Fruit fly (Drosophila melanogaster) whole organism, embryonic: Measurements from ENCODE around the gene Ufsp2.

Source experiments
- ATbp ChIP-seq: fragments of 200-800 bp; sonication (Bioruptor generic); optimal IDR thresholded peaks from 2 replicates; lab custom pipeline; 2017; ENCODE audit warnings: missing biosample characterization, mild to moderate bottlenecking, missing genetic modification characterization, missing genetic modification reagents
- C15 ChIP-seq: fragments of 200-800 bp; sonication (Bioruptor generic); IDR thresholded peaks from 3 replicates; pipeline ENCODE4 v1.3.6; 2022; ENCODE audit warnings: missing biosample characterization, missing genetic modification characterization
- CG10147 ChIP-seq: fragments of 200-800 bp; sonication (Bioruptor generic); optimal IDR thresholded peaks from 2 replicates; lab custom pipeline; 2019; ENCODE audit warnings: missing biosample characterization, mild to moderate bottlenecking, missing genetic modification characterization, moderate library complexity
- CG10366 ChIP-seq: fragments of 200-800 bp; sonication (Bioruptor generic); IDR thresholded peaks from 2 replicates; pipeline ENCODE4 v1.3.6; 2022; ENCODE audit warnings: missing biosample characterization, missing genetic modification characterization
- CG11456 ChIP-seq: fragments of 200-800 bp; sonication (Bioruptor generic); IDR thresholded peaks from 3 replicates; pipeline ENCODE4 v1.3.6; 2022; ENCODE audit warnings: missing biosample characterization, missing genetic modification characterization
- CG12104 ChIP-seq: fragments of 200-800 bp; sonication (Bioruptor generic); optimal IDR thresholded peaks from 3 replicates; lab custom pipeline; 2016; ENCODE audit warnings: missing biosample characterization, missing genetic modification characterization
- CG12769 ChIP-seq: fragments of 200-800 bp; sonication (Bioruptor generic); optimal IDR thresholded peaks from 2 replicates; lab custom pipeline; 2019; ENCODE audit warnings: missing biosample characterization, mild to moderate bottlenecking, missing genetic modification characterization, moderate library complexity
- CG13123 ChIP-seq: fragments of 200-800 bp; sonication (Bioruptor generic); optimal IDR thresholded peaks from 2 replicates; lab custom pipeline; 2016; ENCODE audit warnings: missing biosample characterization, missing genetic modification characterization
- CG13287 ChIP-seq: fragments of 200-800 bp; sonication (Bioruptor generic); IDR thresholded peaks from 2 replicates; pipeline ENCODE4 v1.3.6; 2022; ENCODE audit warnings: missing biosample characterization, missing genetic modification characterization; ENCODE audit not compliant: partially characterized antibody
- CG15479 ChIP-seq: fragments of 200-800 bp; sonication (Bioruptor generic); optimal IDR thresholded peaks from 3 replicates; lab custom pipeline; 2019; ENCODE audit warnings: missing biosample characterization, mild to moderate bottlenecking, missing genetic modification characterization, moderate library complexity
- CG15514 ChIP-seq: fragments of 200-800 bp; sonication (Bioruptor generic); optimal IDR thresholded peaks from 3 replicates; lab custom pipeline; 2017; ENCODE audit warnings: missing biosample characterization, missing genetic modification characterization, mild to moderate bottlenecking, moderate library complexity, missing genetic modification reagents
- CG15601 ChIP-seq: fragments of 200-800 bp; sonication (Bioruptor generic); optimal IDR thresholded peaks from 3 replicates; lab custom pipeline; 2019; ENCODE audit warnings: missing biosample characterization, mild to moderate bottlenecking, missing genetic modification characterization, moderate library complexity
- CG17359 ChIP-seq: fragments of 200-800 bp; sonication (Bioruptor generic); optimal IDR thresholded peaks from 3 replicates; lab custom pipeline; 2018; ENCODE audit warnings: missing biosample characterization, mild to moderate bottlenecking, missing genetic modification characterization, moderate library complexity
- CG18011 ChIP-seq: fragments of 200-800 bp; sonication (Bioruptor generic); optimal IDR thresholded peaks from 2 replicates; lab custom pipeline; 2017; ENCODE audit warnings: missing biosample characterization, missing genetic modification characterization, mild to moderate bottlenecking, moderate library complexity, missing genotype
- CG2129 ChIP-seq: fragments of 200-800 bp; sonication (Bioruptor generic); IDR thresholded peaks from 2 replicates; pipeline ENCODE4 v1.3.6; 2022; ENCODE audit warnings: missing biosample characterization, missing genetic modification characterization; ENCODE audit not compliant: partially characterized antibody
- CG2199 ChIP-seq: fragments of 200-800 bp; sonication (Bioruptor generic); IDR thresholded peaks from 3 replicates; pipeline ENCODE4 v1.3.6; 2022; ENCODE audit warnings: missing biosample characterization, missing genetic modification characterization
- CG30020 ChIP-seq: fragments of 200-800 bp; optimal IDR thresholded peaks from 2 replicates; lab custom pipeline; 2019; ENCODE audit warnings: missing biosample characterization, mild to moderate bottlenecking, missing genetic modification characterization, moderate library complexity
- CG3065 ChIP-seq: fragments of 200-800 bp; sonication (Bioruptor generic); optimal IDR thresholded peaks from 2 replicates; lab custom pipeline; 2016; ENCODE audit warnings: missing biosample characterization, missing genetic modification characterization
- CG3838 ChIP-seq: fragments of 200-800 bp; sonication (Bioruptor generic); optimal IDR thresholded peaks from 3 replicates; lab custom pipeline; 2016; ENCODE audit warnings: missing biosample characterization, missing genetic modification characterization
- CG4424 ChIP-seq: fragments of 200-800 bp; sonication (Bioruptor generic); optimal IDR thresholded peaks from 3 replicates; lab custom pipeline; 2016; ENCODE audit warnings: missing biosample characterization, missing genetic modification characterization
- CG5180 ChIP-seq: fragments of 200-800 bp; sonication (Bioruptor generic); optimal IDR thresholded peaks from 3 replicates; lab custom pipeline; 2017; ENCODE audit warnings: missing biosample characterization, missing genetic modification characterization, mild to moderate bottlenecking, moderate library complexity, missing genetic modification reagents
- CG7786 ChIP-seq: fragments of 200-800 bp; sonication (Bioruptor generic); optimal IDR thresholded peaks from 2 replicates; lab custom pipeline; 2016; ENCODE audit warnings: missing biosample characterization, missing genetic modification characterization
- CG8359 ChIP-seq: fragments of 200-800 bp; sonication (Bioruptor generic); optimal IDR thresholded peaks from 2 replicates; lab custom pipeline; 2017; ENCODE audit warnings: missing biosample characterization, mild to moderate bottlenecking, missing genetic modification characterization, borderline replicate concordance
- CG9609 ChIP-seq: fragments of 200-800 bp; sonication (Bioruptor generic); optimal IDR thresholded peaks from 3 replicates; lab custom pipeline; 2016; ENCODE audit warnings: missing biosample characterization, missing genetic modification characterization
- CG9932 ChIP-seq: fragments of 200-800 bp; sonication (Bioruptor generic); IDR thresholded peaks from 2 replicates; pipeline ENCODE4 v1.3.6; 2022; ENCODE audit warnings: missing biosample characterization, missing genetic modification characterization
- Deaf1 ChIP-seq: fragments of 200-800 bp; optimal IDR thresholded peaks from 3 replicates; lab custom pipeline; 2019; ENCODE audit warnings: missing biosample characterization, mild to moderate bottlenecking, missing genetic modification characterization, moderate library complexity
- Dip2 ChIP-seq: fragments of 200-800 bp; sonication (Bioruptor generic); IDR thresholded peaks from 2 replicates; pipeline ENCODE4 v1.3.6; 2022; ENCODE audit warnings: missing biosample characterization, missing genetic modification characterization
- H2.0 ChIP-seq: fragments of 200-800 bp; sonication (Bioruptor generic); IDR thresholded peaks from 2 replicates; pipeline ENCODE4 v1.3.6; 2022; ENCODE audit warnings: missing biosample characterization, missing genetic modification characterization
- MESR4 ChIP-seq: fragments of 200-800 bp; sonication (Bioruptor generic); optimal IDR thresholded peaks from 2 replicates; lab custom pipeline; 2018; ENCODE audit warnings: missing biosample characterization, mild to moderate bottlenecking, missing genetic modification characterization, moderate library complexity
- ac ChIP-seq: fragments of 200-800 bp; sonication (Bioruptor generic); optimal IDR thresholded peaks from 3 replicates; lab custom pipeline; 2017; ENCODE audit warnings: missing biosample characterization, mild to moderate bottlenecking, missing genetic modification characterization
- ash1 ChIP-seq: fragments of 200-800 bp; sonication (Bioruptor generic); optimal IDR thresholded peaks from 2 replicates; lab custom pipeline; 2018; ENCODE audit warnings: missing biosample characterization, mild to moderate bottlenecking, missing genetic modification characterization
- ato ChIP-seq: fragments of 200-800 bp; sonication (Bioruptor generic); IDR thresholded peaks from 2 replicates; pipeline ENCODE4 v1.3.6; 2022; ENCODE audit warnings: missing biosample characterization, missing genetic modification characterization; ENCODE audit not compliant: partially characterized antibody
- chm ChIP-seq: fragments of 200-800 bp; sonication (Bioruptor generic); IDR thresholded peaks from 2 replicates; pipeline ENCODE4 v1.3.6; 2022; ENCODE audit warnings: missing biosample characterization, missing genetic modification characterization
- ci ChIP-seq: fragments of 200-800 bp; sonication (Bioruptor generic); IDR thresholded peaks from 3 replicates; pipeline ENCODE4 v1.3.6; 2022; ENCODE audit warnings: missing biosample characterization, missing genetic modification characterization
- crol ChIP-seq: fragments of 200-800 bp; sonication (Bioruptor generic); IDR thresholded peaks from 2 replicates; pipeline ENCODE4 v1.3.6; 2022; ENCODE audit warnings: missing biosample characterization, missing genetic modification characterization
- disco-r ChIP-seq: fragments of 200-800 bp; sonication (Bioruptor generic); optimal IDR thresholded peaks from 2 replicates; lab custom pipeline; 2016; ENCODE audit warnings: missing biosample characterization, missing genetic modification characterization
- dpn ChIP-seq, 2 experiments: fragments of 200-800 bp; sonication (Bioruptor generic); optimal IDR thresholded peaks; 3 replicates each; lab custom pipeline; 2016; ENCODE audit warnings: missing biosample characterization in 2 of 2, missing genetic modification characterization in 2 of 2
- dysf ChIP-seq: fragments of 200-800 bp; sonication (Bioruptor generic); IDR thresholded peaks from 3 replicates; pipeline ENCODE4 v1.3.6; 2022; ENCODE audit warnings: missing biosample characterization, missing genetic modification characterization
- gro ChIP-seq: fragments of 200-800 bp; sonication (Bioruptor generic); optimal IDR thresholded peaks from 2 replicates; lab custom pipeline; 2016; ENCODE audit warnings: missing biosample characterization, missing genetic modification characterization
- hth ChIP-seq: fragments of >200 bp; optimal IDR thresholded peaks from 2 replicates; lab custom pipeline; 2017; ENCODE audit warnings: inconsistent platforms
- jumu ChIP-seq: fragments of 200-800 bp; sonication (Bioruptor generic); optimal IDR thresholded peaks from 3 replicates; lab custom pipeline; 2016; ENCODE audit warnings: missing biosample characterization, missing genetic modification characterization
- org-1 ChIP-seq: fragments of 200-800 bp; sonication (Bioruptor generic); optimal IDR thresholded peaks from 2 replicates; lab custom pipeline; 2017; ENCODE audit warnings: missing biosample characterization, missing genetic modification characterization
- rib ChIP-seq: fragments of 200-800 bp; sonication (Bioruptor generic); IDR thresholded peaks from 2 replicates; pipeline ENCODE4 v1.3.6; 2022; ENCODE audit warnings: missing biosample characterization, missing genetic modification characterization
- shn ChIP-seq: fragments of 200-800 bp; sonication (Bioruptor generic); optimal IDR thresholded peaks from 3 replicates; lab custom pipeline; 2016; ENCODE audit warnings: missing biosample characterization, missing genetic modification characterization
- sr ChIP-seq: fragments of 200-800 bp; sonication (Bioruptor generic); IDR thresholded peaks from 3 replicates; pipeline ENCODE4 v1.3.6; 2022; ENCODE audit warnings: missing biosample characterization, missing genetic modification characterization
- tin ChIP-seq: fragments of 200-800 bp; sonication (Bioruptor generic); optimal IDR thresholded peaks from 3 replicates; lab custom pipeline; 2016; ENCODE audit warnings: missing biosample characterization, missing genetic modification characterization
- tll ChIP-seq, 2 experiments: fragments of 200-800 bp in 1 of 2; fragments of >200 bp in 1 of 2; sonication (Bioruptor generic) in 1 of 2; optimal IDR thresholded peaks; 2 replicates each; lab custom pipeline; 2017 to 2019; ENCODE audit warnings: missing biosample characterization in 2 of 2, missing genetic modification characterization in 2 of 2, mild to moderate bottlenecking in 1 of 2, moderate library complexity in 1 of 2
- unpg ChIP-seq: fragments of 200-800 bp; sonication (Bioruptor generic); optimal IDR thresholded peaks from 3 replicates; lab custom pipeline; 2018; ENCODE audit warnings: missing biosample characterization, mild to moderate bottlenecking, missing genetic modification characterization, moderate library complexity
- usp ChIP-seq: fragments of >200 bp; optimal IDR thresholded peaks from 2 replicates; lab custom pipeline; 2017; ENCODE audit warnings: missing biosample characterization, missing genetic modification characterization
- zfh1 ChIP-seq: fragments of 200-800 bp; sonication (Bioruptor generic); IDR thresholded peaks from 3 replicates; pipeline ENCODE4 v1.3.6; 2022; ENCODE audit warnings: missing biosample characterization, missing genetic modification characterization

Ufsp2 gene

dm6 chr3L:15533402-15534129 is 42.8 kb upstream of the Ufsp2 start (continued):
- no peak for TF ChIP-seq rib (GFP tag; lab: Robert Waterston, UW)
- TF ChIP-seq ci = no peak
- no peak for TF ChIP-seq CG18011 (GFP tag; lab: Kevin White, UChicago)
- no peak for TF ChIP-seq C15 (GFP tag; lab: Robert Waterston, UW)
- peak; percentile 20; the same call in 1 of the 3 replicates for TF ChIP-seq zfh1 (GFP tag; lab: Robert Waterston, UW)
- no peak for TF ChIP-seq CG9609 (GFP tag; lab: Kevin White, UChicago)
- TF ChIP-seq sr (GFP tag; lab: Robert Waterston, UW) = no peak
- no peak for TF ChIP-seq CG12104 (GFP tag; lab: Kevin White, UChicago)
- peak; percentile 46; the same call in 1 of the 2 replicates for TF ChIP-seq H2.0 (GFP tag; lab: Robert Waterston, UW)
- TF ChIP-seq crol (GFP tag; lab: Robert Waterston, UW) = no peak
- no peak for TF ChIP-seq Dip2
- no peak for TF ChIP-seq gro (GFP tag; lab: Kevin White, UChicago)
- TF ChIP-seq disco-r (GFP tag; lab: Kevin White, UChicago) = peak; percentile 9
- TF ChIP-seq MESR4 (GFP tag; lab: Kevin White, UChicago) = no peak
- peak; percentile 15 for TF ChIP-seq CG4424 (GFP tag; lab: Kevin White, UChicago)
- no peak for TF ChIP-seq CG3065
- TF ChIP-seq chm = no peak
- no peak for TF ChIP-seq CG13287 (GFP tag; lab: Robert Waterston, UW)
- no peak for TF ChIP-seq CG8359 (GFP tag; lab: Kevin White, UChicago)
- TF ChIP-seq CG2129 (GFP tag; lab: Robert Waterston, UW) = no peak
- TF ChIP-seq CG10366 (GFP tag; lab: Robert Waterston, UW) = no peak
- no peak for TF ChIP-seq CG10147
- no peak for TF ChIP-seq tll (GFP tag; optimal IDR thresholded peaks at IDR 0.05; lab: Kevin White, UChicago)
- TF ChIP-seq dpn (GFP tag; optimal IDR thresholded peaks at IDR 0.05; lab: Kevin White, UChicago) = peak in 1 of 2 experiments; percentile 4
- TF ChIP-seq shn = no peak
- peak; percentile 57 for TF ChIP-seq CG17359 (tag; lab: Kevin White, UChicago)
- peak; percentile 53 for TF ChIP-seq CG7786 (GFP tag; lab: Kevin White, UChicago)
- peak; percentile 8 for TF ChIP-seq org-1 (GFP tag; lab: Kevin White, UChicago)
- TF ChIP-seq ac (GFP tag; lab: Kevin White, UChicago) = no peak
- no peak for TF ChIP-seq Deaf1 (tag; lab: Kevin White, UChicago)
- TF ChIP-seq CG13123 (GFP tag; lab: Kevin White, UChicago) = peak; percentile 14
- TF ChIP-seq ash1 (GFP tag; lab: Kevin White, UChicago) = no peak
- no peak for TF ChIP-seq CG15514 (GFP tag; lab: Kevin White, UChicago)
- peak; percentile 41 for TF ChIP-seq unpg (GFP tag; lab: Kevin White, UChicago)
- TF ChIP-seq tin = no peak
- peak; percentile 53 for TF ChIP-seq dysf (GFP tag; lab: Robert Waterston, UW)
- peak; percentile 25 for TF ChIP-seq CG15601
- no peak for TF ChIP-seq hth
- TF ChIP-seq CG15479 (GFP tag; lab: Kevin White, UChicago) = no peak
- TF ChIP-seq ato (GFP tag; lab: Robert Waterston, UW) = no peak
- no peak for TF ChIP-seq CG11456
- no peak for TF ChIP-seq jumu (GFP tag; lab: Kevin White, UChicago)
- TF ChIP-seq CG3838 = no peak
- peak; percentile 46 for TF ChIP-seq CG9932 (GFP tag; lab: Robert Waterston, UW)
- TF ChIP-seq CG12769 = no peak
- TF ChIP-seq CG5180 = peak; percentile 35
- TF ChIP-seq ATbp = peak; percentile 36
- TF ChIP-seq CG30020 = no peak
- 0 out of 3 replicates have a peak, but pooled peaks have one; percentile 26 for TF ChIP-seq CG2199 (GFP tag; lab: Robert Waterston, UW)
- no peak for TF ChIP-seq usp
